Fruit fly (Drosophila melanogaster) whole organism, wandering third instar larva: ENCODE data around the gene Bx.

Experiments
- CG32264 ChIP-seq: fragments of 200-800 bp; sonication (Bioruptor generic); optimal IDR thresholded peaks from 2 replicates; lab custom pipeline; 2016; ENCODE audit warnings: missing biosample characterization, missing genetic modification characterization
- CG9705 ChIP-seq: fragments of 200-800 bp; sonication (Bioruptor generic); optimal IDR thresholded peaks from 2 replicates; lab custom pipeline; 2018; ENCODE audit warnings: missing biosample characterization, mild to moderate bottlenecking, missing genetic modification characterization
- CrebA ChIP-seq: fragments of 200-800 bp; sonication (Bioruptor generic); optimal IDR thresholded peaks from 2 replicates; lab custom pipeline; 2016; ENCODE audit warnings: missing biosample characterization, mild to moderate bottlenecking, missing genetic modification characterization, borderline replicate concordance
- Dfd ChIP-seq: fragments of >200 bp; optimal IDR thresholded peaks from 2 replicates; lab custom pipeline; 2017; ENCODE audit warnings: missing biosample characterization, missing genetic modification characterization
- Dif ChIP-seq: fragments of 200-275, 200-300 bp; sonication (Bioruptor generic); optimal IDR thresholded peaks from 2 replicates; lab custom pipeline; 2018; ENCODE audit warnings: missing biosample characterization, missing genetic modification characterization; ENCODE audit not compliant: partially characterized antibody
- GATAd ChIP-seq: sonication (Bioruptor generic); optimal IDR thresholded peaks from 2 replicates; lab custom pipeline; 2016; ENCODE audit warnings: missing biosample characterization, missing genetic modification characterization
- HLH106 ChIP-seq: fragments of 200-800 bp; optimal IDR thresholded peaks from 3 replicates; lab custom pipeline; 2019; ENCODE audit warnings: missing biosample characterization, mild to moderate bottlenecking, missing genetic modification characterization, moderate library complexity
- Hnf4 ChIP-seq: fragments of 200-800 bp; sonication (Bioruptor generic); optimal IDR thresholded peaks from 2 replicates; lab custom pipeline; 2016; ENCODE audit warnings: missing biosample characterization, mild to moderate bottlenecking, missing genetic modification characterization
- Hr83 ChIP-seq: fragments of 200-300 bp; sonication (Bioruptor generic); optimal IDR thresholded peaks from 2 replicates; lab custom pipeline; 2016; ENCODE audit warnings: missing biosample characterization, mild to moderate bottlenecking, missing genetic modification characterization, moderate library complexity; ENCODE audit not compliant: poor library complexity, severe bottlenecking
- Jra ChIP-seq: sonication (Bioruptor generic); optimal IDR thresholded peaks from 2 replicates; lab custom pipeline; 2016; ENCODE audit warnings: missing biosample characterization, missing genetic modification characterization
- Mio ChIP-seq: sonication (Bioruptor generic); optimal IDR thresholded peaks from 2 replicates; lab custom pipeline; 2016; ENCODE audit warnings: missing biosample characterization, missing genetic modification characterization
- Myc ChIP-seq: fragments of >200 bp; optimal IDR thresholded peaks from 2 replicates; lab custom pipeline; 2017
- N ChIP-seq: fragments of >200 bp; optimal IDR thresholded peaks from 2 replicates; lab custom pipeline; 2018; ENCODE audit warnings: missing biosample characterization, missing external identifiers, missing genetic modification characterization
- OdsH ChIP-seq: fragments of 200-800 bp; sonication (Bioruptor generic); optimal IDR thresholded peaks from 2 replicates; lab custom pipeline; 2016; ENCODE audit warnings: missing biosample characterization, mild to moderate bottlenecking, missing genetic modification characterization
- Rel ChIP-seq, 2 experiments: fragments of 200-800 bp; sonication (Bioruptor generic) in 1 of 2; optimal IDR thresholded peaks; 2 replicates in 1 of 2; 3 replicates in 1 of 2; lab custom pipeline; 2016 to 2019; ENCODE audit warnings: mild to moderate bottlenecking in 2 of 2, missing biosample characterization in 2 of 2, missing genetic modification characterization in 2 of 2, moderate library complexity in 1 of 2
- Sp1 ChIP-seq: fragments of 200-800 bp; sonication (Bioruptor generic); optimal IDR thresholded peaks from 3 replicates; lab custom pipeline; 2019; ENCODE audit warnings: missing biosample characterization, mild to moderate bottlenecking, missing genetic modification characterization, moderate library complexity
- Vsx2 ChIP-seq: fragments of 200-300, 225-300 bp; sonication (Bioruptor generic); optimal IDR thresholded peaks from 2 replicates; lab custom pipeline; 2018; ENCODE audit warnings: missing biosample characterization, missing genetic modification characterization; ENCODE audit not compliant: partially characterized antibody
- br ChIP-seq: fragments of 200-800 bp; sonication (Bioruptor generic); optimal IDR thresholded peaks from 2 replicates; lab custom pipeline; 2016; ENCODE audit warnings: missing biosample characterization, missing genetic modification characterization
- brk ChIP-seq: fragments of 200-800 bp; sonication (Bioruptor generic); optimal IDR thresholded peaks from 2 replicates; lab custom pipeline; 2016; ENCODE audit warnings: missing biosample characterization, mild to moderate bottlenecking, missing genetic modification characterization
- dl ChIP-seq, 2 experiments: fragments of 175-275, 200-275 bp in 1 of 2; fragments of 200-275 bp in 1 of 2; sonication (Bioruptor generic); optimal IDR thresholded peaks; lab custom pipeline; 2018; ENCODE audit warnings: mild to moderate bottlenecking in 2 of 2, missing biosample characterization in 2 of 2, missing genetic modification characterization in 2 of 2, moderate library complexity in 2 of 2; ENCODE audit not compliant: partially characterized antibody in 2 of 2, insufficient read depth in 1 of 2
- dmrt93B ChIP-seq: fragments of 200-800 bp; sonication (Bioruptor generic); optimal IDR thresholded peaks from 2 replicates; lab custom pipeline; 2018; ENCODE audit warnings: missing biosample characterization, mild to moderate bottlenecking, missing genetic modification characterization
- dsf ChIP-seq: sonication (Bioruptor generic); optimal IDR thresholded peaks from 2 replicates; lab custom pipeline; 2016; ENCODE audit warnings: missing biosample characterization, missing genetic modification characterization, borderline replicate concordance
- ey ChIP-seq: fragments of 200-800 bp; sonication (Bioruptor generic); optimal IDR thresholded peaks from 2 replicates; lab custom pipeline; 2016; ENCODE audit warnings: missing biosample characterization, missing genetic modification characterization
- foxo ChIP-seq, 2 experiments: fragments of 200-800 bp; sonication (Bioruptor generic); optimal IDR thresholded peaks; 2 replicates in 1 of 2; 3 replicates in 1 of 2; lab custom pipeline; 2016 to 2017; ENCODE audit warnings: missing biosample characterization in 2 of 2, missing genetic modification characterization in 2 of 2
- fru ChIP-seq: fragments of 200-800 bp; sonication (Bioruptor generic); optimal IDR thresholded peaks from 3 replicates; lab custom pipeline; 2016; ENCODE audit warnings: missing biosample characterization, mild to moderate bottlenecking, missing genetic modification characterization
- h ChIP-seq: fragments of 200-800 bp; sonication (Bioruptor generic); optimal IDR thresholded peaks from 3 replicates; lab custom pipeline; 2016; ENCODE audit warnings: missing biosample characterization, mild to moderate bottlenecking, missing genetic modification characterization
- jim ChIP-seq: fragments of 175-275, 200-325 bp; sonication (Bioruptor generic); optimal IDR thresholded peaks from 2 replicates; lab custom pipeline; 2016; ENCODE audit warnings: missing biosample characterization, mild to moderate bottlenecking, missing genetic modification characterization
- lola ChIP-seq: fragments of >200 bp; optimal IDR thresholded peaks from 2 replicates; lab custom pipeline; 2017; ENCODE audit warnings: missing biosample characterization, missing genetic modification characterization
- pan ChIP-seq: fragments of >200 bp; optimal IDR thresholded peaks from 2 replicates; lab custom pipeline; 2017
- psq ChIP-seq: fragments of 200-800 bp; sonication (Bioruptor generic); optimal IDR thresholded peaks from 3 replicates; lab custom pipeline; 2017; ENCODE audit warnings: missing biosample characterization, mild to moderate bottlenecking, missing genetic modification characterization, moderate library complexity
- rgr ChIP-seq: fragments of 200-800 bp; sonication (Bioruptor generic); optimal IDR thresholded peaks from 3 replicates; lab custom pipeline; 2016; ENCODE audit warnings: missing biosample characterization, mild to moderate bottlenecking, missing genetic modification characterization
- sage ChIP-seq: fragments of 200-800 bp; sonication (Bioruptor generic); optimal IDR thresholded peaks from 2 replicates; lab custom pipeline; 2016; ENCODE audit warnings: missing biosample characterization, mild to moderate bottlenecking, missing genetic modification characterization
- sv ChIP-seq: fragments of 200-800 bp; sonication (Bioruptor generic); optimal IDR thresholded peaks from 3 replicates; lab custom pipeline; 2016; ENCODE audit warnings: missing biosample characterization, missing genetic modification characterization
- tai ChIP-seq: sonication (Bioruptor generic); optimal IDR thresholded peaks from 2 replicates; lab custom pipeline; 2016; ENCODE audit warnings: missing biosample characterization, missing genetic modification characterization
- usp ChIP-seq: fragments of >200 bp; optimal IDR thresholded peaks from 2 replicates; lab custom pipeline; 2017; ENCODE audit warnings: missing biosample characterization, missing genetic modification characterization

The Bx gene

DNA sequence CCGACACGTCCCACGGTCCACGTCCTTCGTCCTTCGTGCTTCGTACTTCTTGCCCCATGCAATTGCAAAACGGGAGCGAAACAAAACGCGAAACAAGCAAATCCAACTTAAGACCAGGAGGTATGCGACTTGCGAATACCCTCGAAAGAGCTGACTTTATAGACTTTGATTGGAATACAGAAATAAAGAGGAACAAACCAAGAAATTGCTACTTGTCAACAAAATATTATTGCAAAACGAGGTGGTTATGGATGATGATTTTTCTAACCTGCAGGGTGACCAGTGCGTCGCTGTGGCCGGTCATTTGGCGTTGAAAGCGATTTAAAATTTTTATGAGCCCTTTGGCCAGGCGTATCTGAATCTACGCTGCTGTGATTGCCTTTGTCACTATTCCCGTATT is 98.2 kb downstream of the Bx start:
- TF ChIP-seq ey (peak; percentile 20), Sp1 (GFP tag; lab: Kevin White, UChicago) (peak; percentile 30), Jra (GFP tag; lab: Kevin White, UChicago) (no peak), CrebA (GFP tag; lab: Kevin White, UChicago) (no peak), br (GFP tag; lab: Kevin White, UChicago) (peak; percentile 24), foxo (GFP tag; optimal IDR thresholded peaks at IDR 0.05; lab: Kevin White, UChicago) (peak in 1 of 2 experiments; percentile 58), Dfd (no peak), dmrt93B (GFP tag; lab: Kevin White, UChicago) (peak; percentile 1), rgr (GFP tag; lab: Kevin White, UChicago) (peak; percentile 21), h (peak; percentile 28), Vsx2 (GFP tag; lab: Kevin White, UChicago) (no peak), HLH106 (tag; lab: Kevin White, UChicago) (peak; percentile 37), fru (GFP tag; lab: Kevin White, UChicago) (peak; percentile 62)

- no peak for TF ChIP-seq N (GFP tag; lab: Kevin White, UChicago)
- TF ChIP-seq sv: no peak
- no peak for TF ChIP-seq CG9705 (GFP tag; lab: Kevin White, UChicago)
- TF ChIP-seq lola (GFP tag; lab: Kevin White, UChicago): no peak
- TF ChIP-seq GATAd: no peak
- no peak for TF ChIP-seq dsf (GFP tag; lab: Kevin White, UChicago)
- no peak for TF ChIP-seq jim
- TF ChIP-seq dl (GFP tag; optimal IDR thresholded peaks at IDR 0.05; lab: Kevin White, UChicago; ENCODE audit: insufficient read depth in 1 of 2, partially characterized antibody in 2 of 2): no peak
- TF ChIP-seq foxo (GFP tag; optimal IDR thresholded peaks at IDR 0.05; lab: Kevin White, UChicago): no peak
- no peak for TF ChIP-seq rgr (GFP tag; lab: Kevin White, UChicago)
- no peak for TF ChIP-seq Rel (GFP tag; optimal IDR thresholded peaks at IDR 0.05; lab: Kevin White, UChicago)
- TF ChIP-seq Rel (tag; optimal IDR thresholded peaks at IDR 0.05; lab: Kevin White, UChicago): no peak
- no peak for TF ChIP-seq sage (GFP tag; lab: Kevin White, UChicago)
- TF ChIP-seq Sp1 (GFP tag; lab: Kevin White, UChicago): no peak
- no peak for TF ChIP-seq tai
- no peak for TF ChIP-seq Mio (GFP tag; lab: Kevin White, UChicago)
- TF ChIP-seq brk: no peak
- no peak for TF ChIP-seq Vsx2 (GFP tag; lab: Kevin White, UChicago)
- no peak for TF ChIP-seq h
- no peak for TF ChIP-seq ey
Measured at dm6 chrX:18617489-18617888, 102.3 kb downstream of the Bx start, which contains the start of gene CG15040. CG15040 (minus strand) TSS chrX:18617589.

DNA sequence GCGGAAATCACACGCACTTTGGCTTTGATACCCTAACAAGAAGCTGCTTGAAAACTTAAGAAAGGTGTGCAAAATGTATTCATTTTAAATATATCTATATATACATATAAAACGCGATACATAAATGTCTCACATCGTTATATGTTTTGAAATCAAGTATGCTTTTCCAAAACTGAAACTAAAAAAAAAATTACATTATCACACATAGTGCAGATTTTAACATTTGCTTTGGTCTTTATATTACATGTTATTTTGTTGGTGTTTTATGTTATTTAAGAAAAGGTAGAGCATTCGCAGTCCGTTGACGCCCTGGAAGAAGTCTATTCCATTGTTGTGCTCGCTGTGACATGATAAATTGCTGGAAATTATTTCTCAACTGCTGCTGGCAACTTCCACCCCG is 102.9 kb downstream of the Bx start:
- TF ChIP-seq Hnf4: no peak
- no peak for TF ChIP-seq pan (lab: Kevin White, UChicago)
- no peak for TF ChIP-seq GATAd
- no peak for TF ChIP-seq Hr83 (GFP tag; lab: Kevin White, UChicago)
- TF ChIP-seq tai: no peak
- no peak for TF ChIP-seq ey
- no peak for TF ChIP-seq dsf (GFP tag; lab: Kevin White, UChicago)
- no peak for TF ChIP-seq Myc (lab: Kevin White, UChicago)
- no peak for TF ChIP-seq psq (GFP tag; lab: Kevin White, UChicago)
- no peak for TF ChIP-seq Dfd
- no peak for TF ChIP-seq HLH106 (tag; lab: Kevin White, UChicago)
- TF ChIP-seq OdsH (GFP tag; lab: Kevin White, UChicago): no peak
- no peak for TF ChIP-seq br (GFP tag; lab: Kevin White, UChicago)
- TF ChIP-seq usp: no peak
- no peak for TF ChIP-seq sv
- TF ChIP-seq N (GFP tag; lab: Kevin White, UChicago): no peak
- TF ChIP-seq Vsx2 (GFP tag; lab: Kevin White, UChicago): no peak
- no peak for TF ChIP-seq dl (GFP tag; optimal IDR thresholded peaks at IDR 0.05; lab: Kevin White, UChicago; ENCODE audit: insufficient read depth in 1 of 2, partially characterized antibody in 2 of 2)
- TF ChIP-seq CG32264 (GFP tag; lab: Kevin White, UChicago): no peak
- TF ChIP-seq Dif: no peak
- TF ChIP-seq, all 38 proteins: peak for 0
